Worm (Caenorhabditis elegans) whole organism, young adult: ENCODE measurements around the gene ule-3.

Source experiments
- B0019.2 ChIP-seq: fragments of 200-800 bp; sonication (Bioruptor generic); conservative IDR thresholded peaks from 2 replicates; pipeline ENCODE4 v1.3.6; 2022; ENCODE audit warnings: missing genetic modification reagents, missing genetic modification characterization, missing compliant biosample characterization
- B0336.3 ChIP-seq: fragments of 200-800 bp; sonication (Bioruptor generic); IDR thresholded peaks from 2 replicates; pipeline ENCODE4 v1.3.6; 2022; ENCODE audit warnings: missing genetic modification characterization, missing compliant biosample characterization
- D2030.7 ChIP-seq: fragments of 200-800 bp; sonication (Bioruptor generic); IDR thresholded peaks from 2 replicates; pipeline ENCODE4 v1.3.6; 2022; ENCODE audit warnings: missing genetic modification reagents, missing genetic modification characterization, missing compliant biosample characterization
- F22D6.2 ChIP-seq: sonication (generic microtip); optimal IDR thresholded peaks from 2 replicates; lab custom pipeline; 2016; ENCODE audit warnings: mild to moderate bottlenecking, missing genetic modification characterization, missing compliant biosample characterization
- F57C9.4 ChIP-seq: sonication (generic microtip); optimal IDR thresholded peaks from 2 replicates; lab custom pipeline; 2017; ENCODE audit warnings: mild to moderate bottlenecking, missing genetic modification characterization, missing compliant biosample characterization
- K11D2.4 ChIP-seq: fragments of 200-800 bp; sonication (Bioruptor generic); IDR thresholded peaks from 2 replicates; pipeline ENCODE4 v1.3.6; 2022; ENCODE audit warnings: missing genetic modification reagents, missing genetic modification characterization, missing compliant biosample characterization
- Y53G8AR.9 ChIP-seq: fragments of 200-800 bp; sonication (Bioruptor generic); conservative IDR thresholded peaks from 2 replicates; pipeline ENCODE4 v1.3.6; 2022; ENCODE audit warnings: missing genetic modification reagents, missing genetic modification characterization, missing compliant biosample characterization
- Y79H2A.3 ChIP-seq: fragments of 200-800 bp; sonication (Bioruptor generic); conservative IDR thresholded peaks from 2 replicates; pipeline ENCODE4 v1.3.6; 2022; ENCODE audit warnings: missing genetic modification reagents, missing genetic modification characterization, missing compliant biosample characterization
- akir-1 ChIP-seq: fragments of 200-800 bp; sonication (Bioruptor generic); optimal IDR thresholded peaks from 2 replicates; lab custom pipeline; 2018; ENCODE audit warnings: mild to moderate bottlenecking, missing genetic modification characterization, moderate library complexity, missing compliant biosample characterization
- ama-1 ChIP-seq, 3 experiments: fragments of 150-350 bp in 1 of 3; sonication (generic microtip) in 2 of 3; optimal IDR thresholded peaks; 2 replicates each; lab custom pipeline; 2014 to 2018; ENCODE audit warnings: missing biosample characterization in 2 of 3, missing genetic modification characterization in 2 of 3, missing genetic modification reagents in 2 of 3
- aptf-2 ChIP-seq: fragments of 200-800 bp; sonication (Bioruptor generic); conservative IDR thresholded peaks from 2 replicates; pipeline ENCODE4 v1.3.6; 2022; ENCODE audit warnings: missing genetic modification reagents, missing genetic modification characterization, missing compliant biosample characterization
- ccch-3 ChIP-seq: fragments of 200-800 bp; sonication (Bioruptor generic); optimal IDR thresholded peaks from 2 replicates; lab custom pipeline; 2018; ENCODE audit warnings: mild to moderate bottlenecking, missing genetic modification characterization, missing compliant biosample characterization
- ceh-27 ChIP-seq: fragments of 200-800 bp; sonication (Bioruptor generic); optimal IDR thresholded peaks from 2 replicates; lab custom pipeline; 2018; ENCODE audit warnings: mild to moderate bottlenecking, missing genetic modification characterization, moderate library complexity, missing compliant biosample characterization
- ceh-58 ChIP-seq: fragments of 200-800 bp; sonication (Bioruptor generic); IDR thresholded peaks from 2 replicates; pipeline ENCODE4 v1.3.6; 2022; ENCODE audit warnings: missing genetic modification characterization, missing compliant biosample characterization
- ceh-79 ChIP-seq: sonication (generic microtip); optimal IDR thresholded peaks from 2 replicates; lab custom pipeline; 2017; ENCODE audit warnings: mild to moderate bottlenecking, missing genetic modification characterization, missing compliant biosample characterization
- chd-7 ChIP-seq: sonication (generic microtip); optimal IDR thresholded peaks from 2 replicates; lab custom pipeline; 2016; ENCODE audit warnings: mild to moderate bottlenecking, missing genetic modification characterization, moderate library complexity, missing compliant biosample characterization
- dpff-1 ChIP-seq: sonication (generic microtip); optimal IDR thresholded peaks from 2 replicates; lab custom pipeline; 2017; ENCODE audit warnings: mild to moderate bottlenecking, missing genetic modification characterization, missing compliant biosample characterization
- egl-44 ChIP-seq: fragments of 200-800 bp; sonication (Bioruptor generic); IDR thresholded peaks from 2 replicates; pipeline ENCODE4 v1.3.6; 2022; ENCODE audit warnings: missing genetic modification reagents, missing genetic modification characterization, missing compliant biosample characterization
- ekl-4 ChIP-seq: fragments of 200-800 bp; sonication (Bioruptor generic); IDR thresholded peaks from 2 replicates; pipeline ENCODE4 v1.3.6; 2022; ENCODE audit warnings: missing genetic modification reagents, missing genetic modification characterization, missing compliant biosample characterization
- fkh-3 ChIP-seq: sonication (generic microtip); optimal IDR thresholded peaks from 2 replicates; lab custom pipeline; 2016; ENCODE audit warnings: mild to moderate bottlenecking, missing genetic modification characterization, missing compliant biosample characterization
- hrde-1 ChIP-seq: sonication (generic microtip); optimal IDR thresholded peaks from 2 replicates; lab custom pipeline; 2016; ENCODE audit warnings: missing genetic modification characterization, mild to moderate bottlenecking, missing compliant biosample characterization, moderate library complexity, missing genotype, missing genetic modification reagents, borderline replicate concordance
- lsl-1 ChIP-seq: fragments of 200-800 bp; sonication (Bioruptor generic); optimal IDR thresholded peaks from 2 replicates; lab custom pipeline; 2018; ENCODE audit warnings: mild to moderate bottlenecking, missing genetic modification characterization, moderate library complexity, missing compliant biosample characterization
- madf-3 ChIP-seq: fragments of 200-800 bp; sonication (Bioruptor generic); IDR thresholded peaks from 2 replicates; pipeline ENCODE4 v1.3.6; 2022; ENCODE audit warnings: missing genetic modification reagents, missing genetic modification characterization, missing compliant biosample characterization
- mxl-1 ChIP-seq: sonication (generic microtip); optimal IDR thresholded peaks from 2 replicates; lab custom pipeline; 2016; ENCODE audit warnings: missing genetic modification characterization, missing compliant biosample characterization
- nfyb-1 ChIP-seq: fragments of 200-800 bp; sonication (Bioruptor generic); IDR thresholded peaks from 2 replicates; pipeline ENCODE4 v1.3.6; 2022; ENCODE audit warnings: missing genetic modification reagents, missing genetic modification characterization, missing compliant biosample characterization
- nhr-80 ChIP-seq: sonication (generic microtip); optimal IDR thresholded peaks from 2 replicates; lab custom pipeline; 2016; ENCODE audit warnings: missing genetic modification characterization, missing compliant biosample characterization
- rec-8 ChIP-seq, 2 experiments: sonication (generic microtip); optimal IDR thresholded peaks; 2 replicates each; lab custom pipeline; 2016; ENCODE audit warnings: mild to moderate bottlenecking in 2 of 2, missing genetic modification characterization in 2 of 2, missing genetic modification reagents in 2 of 2, missing genotype in 2 of 2, missing biosample characterization in 1 of 2, missing compliant biosample characterization in 1 of 2, moderate library complexity in 1 of 2
- rpc-1 ChIP-seq, 2 experiments: fragments of 150-350 bp in 1 of 2; sonication (generic microtip) in 1 of 2; optimal IDR thresholded peaks; 2 replicates each; lab custom pipeline; 2014 to 2018; ENCODE audit warnings: missing biosample characterization in 1 of 2, missing genetic modification characterization in 1 of 2, missing genetic modification reagents in 1 of 2, missing genotype in 1 of 2
- snpc-1.1 ChIP-seq: sonication (generic microtip); optimal IDR thresholded peaks from 2 replicates; lab custom pipeline; 2017; ENCODE audit warnings: missing genetic modification characterization, mild to moderate bottlenecking, missing compliant biosample characterization, antibody characterized with exemption, moderate library complexity, missing genotype, missing genetic modification reagents; ENCODE audit not compliant: insufficient read depth
- snpc-3.4 ChIP-seq: sonication (generic microtip); optimal IDR thresholded peaks from 2 replicates; lab custom pipeline; 2017; ENCODE audit warnings: missing genetic modification characterization, mild to moderate bottlenecking, missing compliant biosample characterization, antibody characterized with exemption, moderate library complexity, missing genotype, missing genetic modification reagents
- sptf-2 ChIP-seq: fragments of 200-800 bp; sonication (Bioruptor generic); optimal IDR thresholded peaks from 2 replicates; lab custom pipeline; 2018; ENCODE audit warnings: mild to moderate bottlenecking, missing genetic modification characterization, missing compliant biosample characterization
- tbp1 ChIP-seq: fragments of 200-800 bp; sonication (Bioruptor generic); optimal IDR thresholded peaks from 2 replicates; lab custom pipeline; 2018; ENCODE audit warnings: mild to moderate bottlenecking, missing genetic modification characterization, missing compliant biosample characterization
- tbx-9 ChIP-seq: sonication (generic microtip); optimal IDR thresholded peaks from 2 replicates; lab custom pipeline; 2016; ENCODE audit warnings: borderline replicate concordance, missing genetic modification characterization, inconsistent platforms, missing compliant biosample characterization
- zim-3 ChIP-seq: sonication (generic microtip); optimal IDR thresholded peaks from 2 replicates; lab custom pipeline; 2017; ENCODE audit warnings: mild to moderate bottlenecking, missing genetic modification characterization, moderate library complexity, missing compliant biosample characterization
- ztf-22 ChIP-seq: fragments of 200-800 bp; sonication (Bioruptor generic); optimal IDR thresholded peaks from 2 replicates; lab custom pipeline; 2018; ENCODE audit warnings: mild to moderate bottlenecking, missing genetic modification characterization, moderate library complexity, missing compliant biosample characterization
- ztf-3 ChIP-seq: fragments of 200-800 bp; sonication (Bioruptor generic); optimal IDR thresholded peaks from 2 replicates; lab custom pipeline; 2018; ENCODE audit warnings: mild to moderate bottlenecking, missing genetic modification characterization, missing compliant biosample characterization

ule-3 gene

DNA sequence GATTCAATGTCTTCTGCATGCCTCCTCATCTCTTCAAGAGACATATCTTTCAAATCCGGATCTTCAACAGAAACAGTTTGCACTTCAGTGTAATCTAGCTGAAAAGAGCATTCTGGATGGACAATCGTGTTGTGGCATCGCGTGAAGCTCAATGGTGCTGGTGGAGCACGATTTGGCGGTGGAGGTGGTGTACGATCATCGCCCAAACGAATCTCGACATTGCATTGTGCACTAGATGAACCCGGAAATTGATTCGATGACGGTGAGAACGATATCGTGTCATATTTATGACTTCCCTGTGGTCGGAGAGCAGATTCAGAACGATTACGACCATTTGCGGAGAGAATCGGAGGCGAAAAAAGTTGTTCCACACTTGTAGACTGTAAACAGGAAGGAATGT, 20.4 kb upstream of the ule-3 start:
- TF ChIP-seq F57C9.4 (tag; lab: Kevin White, UChicago) (no peak), aptf-2 (GFP tag; lab: Robert Waterston, UW) (no peak), ceh-79 (tag; lab: Kevin White, UChicago) (no peak), ceh-58 (no peak), ama-1 (optimal IDR thresholded peaks at IDR 0.05; lab: Kevin White, UChicago) (no peak), ama-1 (GFP tag; optimal IDR thresholded peaks at IDR 0.05; lab: Kevin White, UChicago) (no peak), ztf-3 (GFP tag; lab: Kevin White, UChicago) (no peak), tbp1 (GFP tag; lab: Kevin White, UChicago) (no peak), rec-8 (tag; optimal IDR thresholded peaks at IDR 0.05; lab: Kevin White, UChicago) (no peak), nhr-80 (tag; lab: Kevin White, UChicago) (no peak), Y79H2A.3 (GFP tag; lab: Robert Waterston, UW) (no peak), lsl-1 (GFP tag; lab: Kevin White, UChicago) (no peak), K11D2.4 (GFP tag; lab: Robert Waterston, UW) (no peak), snpc-1.1 (tag; lab: Kevin White, UChicago) (no peak), chd-7 (tag; lab: Kevin White, UChicago) (no peak), nfyb-1 (GFP tag; lab: Robert Waterston, UW) (no peak)
- TF ChIP-seq, all 124 proteins: peak for 0

DNA sequence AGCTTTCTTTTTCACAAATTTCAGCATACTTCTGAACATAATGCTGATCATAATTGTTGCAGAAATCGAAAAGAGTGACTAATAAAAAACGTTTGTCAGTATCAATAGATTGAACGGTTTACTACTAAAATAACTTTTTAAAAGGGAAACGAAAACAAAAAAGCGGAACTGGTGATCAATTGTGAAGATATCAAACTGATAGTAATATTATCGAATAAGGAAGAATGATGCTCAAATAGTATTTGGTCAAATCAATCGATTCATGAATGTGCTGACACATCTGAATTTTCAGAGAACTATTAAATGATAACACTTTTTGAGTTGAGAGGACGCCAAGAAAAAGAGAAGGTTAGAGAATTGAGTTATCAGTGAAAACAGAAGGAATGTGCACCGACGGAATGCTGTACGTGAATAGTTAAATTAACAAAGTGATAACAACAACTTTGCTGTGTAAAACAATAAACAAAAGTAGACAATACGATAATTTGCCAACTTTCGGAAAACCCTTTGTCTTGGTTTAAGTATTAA, 17.0 kb upstream of the ule-3 start, which contains the start of gene D1054.5:
D1054.5 (minus strand) TSS at position 51 of the 528 bp plus-strand sequence.
- TF ChIP-seq zim-3 (tag; lab: Kevin White, UChicago) (no peak), Y79H2A.3 (GFP tag; lab: Robert Waterston, UW) (no peak), Y53G8AR.9 (no peak), ccch-3 (GFP tag; lab: Kevin White, UChicago) (no peak), tbx-9 (tag; lab: Kevin White, UChicago) (no peak), nhr-80 (tag; lab: Kevin White, UChicago) (peak; percentile 78)

DNA sequence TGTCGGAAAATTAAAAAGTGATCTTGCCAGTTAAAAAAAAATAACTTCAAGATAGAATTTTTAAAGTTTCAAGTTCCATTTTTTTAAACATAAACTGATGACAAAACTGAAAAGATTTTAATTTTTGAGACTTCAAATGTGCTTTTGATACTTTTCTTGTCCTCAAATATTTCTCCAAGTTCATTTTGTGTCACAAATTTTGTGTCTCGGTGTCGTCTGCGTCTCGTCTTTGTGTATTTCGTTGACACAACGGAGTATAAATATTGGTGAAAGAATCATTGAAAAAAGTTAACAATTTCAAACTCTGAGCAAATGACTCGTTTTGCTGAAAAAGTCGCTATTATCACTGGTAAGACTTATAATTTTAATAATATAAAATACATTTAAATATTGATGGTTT, 9.6 kb upstream of the ule-3 start, which contains the start of gene D1054.8:
D1054.8 (plus strand) TSS at position 301 of the 400 bp plus-strand sequence.
- TF ChIP-seq mxl-1 (tag; lab: Kevin White, UChicago) (no peak), snpc-3.4 (tag; lab: Kevin White, UChicago) (no peak), fkh-3 (no peak), hrde-1 (tag; lab: Kevin White, UChicago) (no peak), B0336.3 (GFP tag; lab: Robert Waterston, UW) (no peak), akir-1 (GFP tag; lab: Kevin White, UChicago) (no peak), dpff-1 (tag; lab: Kevin White, UChicago) (no peak), ekl-4 (GFP tag; lab: Robert Waterston, UW) (no peak), madf-3 (no peak), sptf-2 (GFP tag; lab: Kevin White, UChicago) (no peak), D2030.7 (no peak), ceh-27 (no peak), F22D6.2 (tag; lab: Kevin White, UChicago) (no peak), ztf-22 (GFP tag; lab: Kevin White, UChicago) (no peak), B0019.2 (GFP tag; lab: Robert Waterston, UW) (no peak), rpc-1 (optimal IDR thresholded peaks at IDR 0.05; lab: Kevin White, UChicago) (no peak), rpc-1 (tag; optimal IDR thresholded peaks at IDR 0.05; lab: Kevin White, UChicago) (no peak), snpc-1.1 (tag; lab: Kevin White, UChicago) (no peak), egl-44 (GFP tag; lab: Robert Waterston, UW) (no peak)
